Fruit fly (Drosophila melanogaster) whole organism, prepupa: ENCODE results near the gene CheB38a.

Experiments used
- Blimp-1 ChIP-seq: fragments of 200-800 bp; sonication (Bioruptor generic); optimal IDR thresholded peaks from 3 replicates; lab custom pipeline; 2017; ENCODE audit warnings: missing biosample characterization, missing genetic modification characterization, mild to moderate bottlenecking, moderate library complexity, missing genetic modification reagents
- CG10631 ChIP-seq: fragments of 200-800 bp; sonication (Bioruptor generic); optimal IDR thresholded peaks from 2 replicates; lab custom pipeline; 2016; ENCODE audit warnings: missing biosample characterization, missing genetic modification characterization
- CG10669 ChIP-seq: fragments of 200-800 bp; sonication (Bioruptor generic); optimal IDR thresholded peaks from 3 replicates; lab custom pipeline; 2018; ENCODE audit warnings: missing biosample characterization, mild to moderate bottlenecking, missing genetic modification characterization, moderate library complexity
- CG11294 ChIP-seq: fragments of 200-800 bp; sonication (Bioruptor generic); IDR thresholded peaks from 2 replicates; pipeline ENCODE4 v1.3.6; 2022; ENCODE audit warnings: missing biosample characterization, missing genetic modification characterization
- CG11762 ChIP-seq: fragments of 200-800 bp; sonication (Bioruptor generic); optimal IDR thresholded peaks from 3 replicates; lab custom pipeline; 2016; ENCODE audit warnings: missing biosample characterization, missing genetic modification characterization; ENCODE audit not compliant: insufficient read depth
- CG11902 ChIP-seq: fragments of 200-800 bp; sonication (Bioruptor generic); optimal IDR thresholded peaks from 3 replicates; lab custom pipeline; 2016; ENCODE audit warnings: missing biosample characterization, missing genetic modification characterization
- CG15336 ChIP-seq: fragments of 200-800 bp; sonication (Bioruptor generic); IDR thresholded peaks from 2 replicates; pipeline ENCODE4 v1.3.6; 2022; ENCODE audit warnings: missing biosample characterization, missing genetic modification characterization
- CG1621 ChIP-seq: fragments of 200-800 bp; sonication (Bioruptor generic); optimal IDR thresholded peaks from 3 replicates; lab custom pipeline; 2018; ENCODE audit warnings: missing biosample characterization, mild to moderate bottlenecking, missing genetic modification characterization
- CG16779 ChIP-seq: fragments of 200-800 bp; sonication (Bioruptor generic); optimal IDR thresholded peaks from 3 replicates; lab custom pipeline; 2017; ENCODE audit warnings: missing biosample characterization, mild to moderate bottlenecking, missing genetic modification characterization
- CG3032 ChIP-seq: fragments of 200-800 bp; optimal IDR thresholded peaks from 2 replicates; lab custom pipeline; 2019; ENCODE audit warnings: missing biosample characterization, mild to moderate bottlenecking, missing genetic modification characterization, moderate library complexity
- CG31627 ChIP-seq: fragments of 200-800 bp; sonication (Bioruptor generic); optimal IDR thresholded peaks from 3 replicates; lab custom pipeline; 2016; ENCODE audit warnings: missing biosample characterization, missing genetic modification characterization
- CG32006 ChIP-seq: fragments of 200-800 bp; sonication (Bioruptor generic); optimal IDR thresholded peaks from 3 replicates; lab custom pipeline; 2017; ENCODE audit warnings: missing biosample characterization, mild to moderate bottlenecking, missing genetic modification characterization
- CG34406 ChIP-seq: fragments of 200-800 bp; sonication (Bioruptor generic); optimal IDR thresholded peaks from 3 replicates; lab custom pipeline; 2016; ENCODE audit warnings: missing biosample characterization, missing genetic modification characterization
- CG3919 ChIP-seq: fragments of 200-800 bp; sonication (Bioruptor generic); optimal IDR thresholded peaks from 3 replicates; lab custom pipeline; 2016; ENCODE audit warnings: missing biosample characterization, missing genetic modification characterization
- CG4318 ChIP-seq: fragments of 200-800 bp; sonication (Bioruptor generic); optimal IDR thresholded peaks from 3 replicates; lab custom pipeline; 2017; ENCODE audit warnings: missing biosample characterization, mild to moderate bottlenecking, missing genetic modification characterization
- CG6792 ChIP-seq: fragments of 200-800 bp; sonication (Bioruptor generic); optimal IDR thresholded peaks from 3 replicates; lab custom pipeline; 2016; ENCODE audit warnings: missing biosample characterization, missing genetic modification characterization
- CG6854 ChIP-seq: fragments of 200-800 bp; sonication (Bioruptor generic); optimal IDR thresholded peaks from 2 replicates; lab custom pipeline; 2017; ENCODE audit warnings: missing biosample characterization, mild to moderate bottlenecking, missing genetic modification characterization
- CG7368 ChIP-seq: fragments of 200-800 bp; sonication (Bioruptor generic); optimal IDR thresholded peaks from 3 replicates; lab custom pipeline; 2016; ENCODE audit warnings: missing biosample characterization, missing genetic modification characterization
- CG8119 ChIP-seq: fragments of 200-800 bp; sonication (Bioruptor generic); IDR thresholded peaks from 3 replicates; pipeline ENCODE4 v1.3.6; 2022; ENCODE audit warnings: missing biosample characterization, missing genetic modification characterization
- CG8319 ChIP-seq: fragments of 200-800 bp; sonication (Bioruptor generic); optimal IDR thresholded peaks from 3 replicates; lab custom pipeline; 2016; ENCODE audit warnings: missing biosample characterization, missing genetic modification characterization
- CG8632 ChIP-seq: fragments of 200-800 bp; sonication (Bioruptor generic); optimal IDR thresholded peaks from 3 replicates; lab custom pipeline; 2016; ENCODE audit warnings: missing biosample characterization, missing genetic modification characterization
- CG9139 ChIP-seq: fragments of 200-800 bp; sonication (Bioruptor generic); optimal IDR thresholded peaks from 3 replicates; lab custom pipeline; 2017; ENCODE audit warnings: missing biosample characterization, mild to moderate bottlenecking, missing genetic modification characterization
- Eip75B ChIP-seq: fragments of 200-800 bp; sonication (Bioruptor generic); optimal IDR thresholded peaks from 3 replicates; lab custom pipeline; 2016; ENCODE audit warnings: missing biosample characterization, missing genetic modification characterization
- Eip78C ChIP-seq: fragments of 200-800 bp; sonication (Bioruptor generic); peaks from one replicate; lab custom pipeline; 2016; ENCODE audit warnings: missing biosample characterization, missing genetic modification characterization
- Ets96B ChIP-seq: fragments of 200-800 bp; optimal IDR thresholded peaks from 2 replicates; lab custom pipeline; 2019; ENCODE audit warnings: missing biosample characterization, mild to moderate bottlenecking, missing genetic modification characterization, moderate library complexity
- Gug ChIP-seq: fragments of 200-800 bp; sonication (Bioruptor generic); IDR thresholded peaks from 2 replicates; pipeline ENCODE4 v1.3.6; 2022; ENCODE audit warnings: missing biosample characterization, missing genetic modification characterization
- Hr38 ChIP-seq: sonication (Bioruptor generic); optimal IDR thresholded peaks from 2 replicates; lab custom pipeline; 2016; ENCODE audit warnings: missing biosample characterization, missing genetic modification characterization
- Hr39 ChIP-seq: fragments of 200-800 bp; sonication (Bioruptor generic); optimal IDR thresholded peaks from 2 replicates; lab custom pipeline; 2016; ENCODE audit warnings: missing biosample characterization, missing genetic modification characterization
- Hr4 ChIP-seq: fragments of 200-800 bp; sonication (Bioruptor generic); optimal IDR thresholded peaks from 3 replicates; lab custom pipeline; 2016; ENCODE audit warnings: missing biosample characterization, missing genetic modification characterization
- Lpt ChIP-seq: fragments of 200-800 bp; sonication (Bioruptor generic); optimal IDR thresholded peaks from 3 replicates; lab custom pipeline; 2016; ENCODE audit warnings: missing biosample characterization, missing genetic modification characterization
- Met ChIP-seq: fragments of 200-800 bp; sonication (Bioruptor generic); optimal IDR thresholded peaks from 3 replicates; lab custom pipeline; 2016; ENCODE audit warnings: missing biosample characterization, missing genetic modification characterization
- OdsH ChIP-seq: fragments of 200-800 bp; sonication (Bioruptor generic); optimal IDR thresholded peaks from 3 replicates; lab custom pipeline; 2016; ENCODE audit warnings: missing biosample characterization, missing genetic modification characterization
- Smox ChIP-seq: fragments of 200-800 bp; sonication (Bioruptor generic); optimal IDR thresholded peaks from 3 replicates; lab custom pipeline; 2016; ENCODE audit warnings: missing biosample characterization, missing genetic modification characterization
- Sox102F ChIP-seq: fragments of 200-800 bp; sonication (Bioruptor generic); optimal IDR thresholded peaks from 2 replicates; lab custom pipeline; 2016; ENCODE audit warnings: missing biosample characterization, mild to moderate bottlenecking, missing genetic modification characterization
- Sox14 ChIP-seq: fragments of 200-800 bp; sonication (Bioruptor generic); optimal IDR thresholded peaks from 3 replicates; lab custom pipeline; 2016; ENCODE audit warnings: missing biosample characterization, missing genetic modification characterization
- achi ChIP-seq: fragments of 200-800 bp; sonication (Bioruptor generic); optimal IDR thresholded peaks from 3 replicates; lab custom pipeline; 2016; ENCODE audit warnings: missing biosample characterization, missing genetic modification characterization
- acj6 ChIP-seq: fragments of 200-800 bp; sonication (Bioruptor generic); optimal IDR thresholded peaks from 3 replicates; lab custom pipeline; 2016; ENCODE audit warnings: missing biosample characterization, missing genetic modification characterization
- cyc ChIP-seq: fragments of 200-800 bp; sonication (Bioruptor generic); optimal IDR thresholded peaks from 3 replicates; lab custom pipeline; 2016; ENCODE audit warnings: missing biosample characterization, missing genetic modification characterization
- dac ChIP-seq: fragments of 200-800 bp; sonication (Bioruptor generic); optimal IDR thresholded peaks from 2 replicates; lab custom pipeline; 2017; ENCODE audit warnings: missing biosample characterization, mild to moderate bottlenecking, missing genetic modification characterization
- dsx ChIP-seq: fragments of 200-800 bp; optimal IDR thresholded peaks from 3 replicates; lab custom pipeline; 2019; ENCODE audit warnings: missing biosample characterization, mild to moderate bottlenecking, missing genetic modification characterization, moderate library complexity; ENCODE audit not compliant: poor library complexity, severe bottlenecking
- eg ChIP-seq: fragments of 200-800 bp; sonication (Bioruptor generic); IDR thresholded peaks from 3 replicates; pipeline ENCODE4 v1.3.6; 2022; ENCODE audit warnings: missing biosample characterization, missing genetic modification characterization
- esn ChIP-seq: fragments of 200-800 bp; sonication (Bioruptor generic); optimal IDR thresholded peaks from 2 replicates; lab custom pipeline; 2016; ENCODE audit warnings: missing biosample characterization, mild to moderate bottlenecking, missing genetic modification characterization, moderate library complexity
- fd59A ChIP-seq: fragments of 200-800 bp; sonication (Bioruptor generic); optimal IDR thresholded peaks from 2 replicates; lab custom pipeline; 2017; ENCODE audit warnings: missing biosample characterization, mild to moderate bottlenecking, missing genetic modification characterization, missing genetic modification reagents
- fd85E ChIP-seq: fragments of 200-800 bp; sonication (Bioruptor generic); optimal IDR thresholded peaks from 3 replicates; lab custom pipeline; 2016; ENCODE audit warnings: missing biosample characterization, missing genetic modification characterization
- lz ChIP-seq: fragments of 200-800 bp; sonication (Bioruptor generic); optimal IDR thresholded peaks from 3 replicates; lab custom pipeline; 2016; ENCODE audit warnings: missing biosample characterization, missing genetic modification characterization
- net ChIP-seq: fragments of 200-800 bp; sonication (Bioruptor generic); optimal IDR thresholded peaks from 3 replicates; lab custom pipeline; 2016; ENCODE audit warnings: missing biosample characterization, missing genetic modification characterization
- pdm3 ChIP-seq: fragments of 200-800 bp; sonication (Bioruptor generic); optimal IDR thresholded peaks from 3 replicates; lab custom pipeline; 2016; ENCODE audit warnings: missing biosample characterization, missing genetic modification characterization
- salr ChIP-seq, 2 experiments: fragments of 200-800 bp; sonication (Bioruptor generic); optimal IDR thresholded peaks; 3 replicates each; lab custom pipeline; 2016 to 2018; ENCODE audit warnings: missing biosample characterization in 2 of 2, missing genetic modification characterization in 2 of 2, mild to moderate bottlenecking in 1 of 2
- spab ChIP-seq: fragments of 200-800 bp; sonication (Bioruptor generic); optimal IDR thresholded peaks from 2 replicates; lab custom pipeline; 2017; ENCODE audit warnings: missing biosample characterization, mild to moderate bottlenecking, missing genetic modification characterization, missing genetic modification reagents
- ss ChIP-seq, 2 experiments: fragments of 200-800 bp; sonication (Bioruptor generic); optimal IDR thresholded peaks; 2 replicates in 1 of 2; 3 replicates in 1 of 2; lab custom pipeline; 2017 to 2018; ENCODE audit warnings: mild to moderate bottlenecking in 2 of 2, missing biosample characterization in 2 of 2, missing genetic modification characterization in 2 of 2, moderate library complexity in 1 of 2
- svp ChIP-seq: fragments of 200-800 bp; sonication (Bioruptor generic); peaks from one replicate; lab custom pipeline; 2016; ENCODE audit warnings: missing biosample characterization, missing genetic modification characterization
- topi ChIP-seq: fragments of 200-800 bp; sonication (Bioruptor generic); optimal IDR thresholded peaks from 3 replicates; lab custom pipeline; 2016; ENCODE audit warnings: missing biosample characterization, missing genetic modification characterization
- vri ChIP-seq: fragments of 200-800 bp; sonication (Bioruptor generic); optimal IDR thresholded peaks from 3 replicates; lab custom pipeline; 2016; ENCODE audit warnings: missing biosample characterization, mild to moderate bottlenecking, missing genetic modification characterization

CheB38a gene

DNA sequence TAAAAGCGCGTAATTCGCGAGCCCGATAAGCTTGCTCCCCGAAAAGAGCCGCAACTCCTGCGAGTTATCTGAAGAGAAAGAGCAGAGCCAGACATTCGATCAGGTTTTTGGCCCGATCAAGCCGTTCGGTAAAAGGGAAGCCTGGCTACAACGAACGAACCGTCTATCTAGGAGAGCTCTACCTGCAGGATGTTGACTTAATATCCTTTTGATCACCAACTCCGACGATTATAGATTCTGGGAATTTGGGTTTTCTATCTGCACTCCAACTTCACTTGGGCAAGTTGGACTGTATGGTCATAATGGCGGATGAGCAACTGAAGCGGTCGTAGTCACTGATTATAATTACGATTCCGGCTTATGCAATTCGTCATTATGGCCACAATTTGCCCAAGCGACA is 16.1 kb downstream of the CheB38a start:
- peak; percentile 78 for TF ChIP-seq CG8119 (GFP tag; lab: Robert Waterston, UW)
- peak; percentile 53 for TF ChIP-seq CG31627 (GFP tag; lab: Kevin White, UChicago)
- TF ChIP-seq Eip75B (GFP tag; lab: Kevin White, UChicago): peak; percentile 2
- TF ChIP-seq CG7368: peak; percentile 71
- TF ChIP-seq CG3032: peak; percentile 46
- TF ChIP-seq Gug: peak; percentile 81
- TF ChIP-seq CG9139 (GFP tag; lab: Kevin White, UChicago): peak; percentile 58
- peak; percentile 76 for TF ChIP-seq CG11902 (GFP tag; lab: Kevin White, UChicago)
- TF ChIP-seq Eip78C (GFP tag; lab: Kevin White, UChicago): peak; percentile 89
- TF ChIP-seq pdm3 (GFP tag; lab: Kevin White, UChicago): peak; percentile 67
- peak; percentile 37 for TF ChIP-seq CG1621
- peak; percentile 64 for TF ChIP-seq dsx (GFP tag; lab: Kevin White, UChicago)
- peak; percentile 30 for TF ChIP-seq CG8632 (GFP tag; lab: Kevin White, UChicago)
- peak; percentile 88 for TF ChIP-seq eg (GFP tag; lab: Robert Waterston, UW)
- no peak for TF ChIP-seq vri
- peak; percentile 91 for TF ChIP-seq svp (GFP tag; lab: Kevin White, UChicago)
- peak; percentile 79 for TF ChIP-seq CG3919
- peak; percentile 55 for TF ChIP-seq acj6 (GFP tag; lab: Kevin White, UChicago)
- peak; percentile 55 for TF ChIP-seq Sox102F
- peak; percentile 73 for TF ChIP-seq dac (GFP tag; lab: Kevin White, UChicago)
- TF ChIP-seq salr (GFP tag; optimal IDR thresholded peaks at IDR 0.05; lab: Kevin White, UChicago): no peak
- TF ChIP-seq spab (GFP tag; lab: Kevin White, UChicago): peak; percentile 37
- TF ChIP-seq CG15336 (GFP tag; lab: Robert Waterston, UW): peak; percentile 74
- peak; percentile 54 for TF ChIP-seq net
- peak; percentile 61 for TF ChIP-seq Met (GFP tag; lab: Kevin White, UChicago)
- peak; percentile 61 for TF ChIP-seq CG6792 (GFP tag; lab: Kevin White, UChicago)
- peak; percentile 53 for TF ChIP-seq lz (GFP tag; lab: Kevin White, UChicago)
- TF ChIP-seq topi: peak; percentile 77
- TF ChIP-seq fd85E: peak; percentile 20
- peak; percentile 63 for TF ChIP-seq achi
- peak; percentile 45 for TF ChIP-seq Lpt (GFP tag; lab: Kevin White, UChicago)
- peak; percentile 1 for TF ChIP-seq fd59A (GFP tag; lab: Kevin White, UChicago)
- no peak for TF ChIP-seq Hr38
- peak; percentile 57 for TF ChIP-seq CG8319
- TF ChIP-seq CG4318: peak; percentile 31
- peak; percentile 59 for TF ChIP-seq CG10669
- TF ChIP-seq CG11762 (GFP tag; lab: Kevin White, UChicago): peak; percentile 55
- TF ChIP-seq Hr39 (GFP tag; lab: Kevin White, UChicago): peak; percentile 53
- TF ChIP-seq CG11294: peak; percentile 61
- TF ChIP-seq CG10631 (GFP tag; lab: Kevin White, UChicago): peak; percentile 40
- TF ChIP-seq Smox (GFP tag; lab: Kevin White, UChicago): peak; percentile 12
- peak; percentile 61 for TF ChIP-seq esn
- no peak for TF ChIP-seq Blimp-1 (GFP tag; lab: Kevin White, UChicago)
- peak; percentile 53 to 75 for TF ChIP-seq ss (GFP tag; optimal IDR thresholded peaks at IDR 0.05; lab: Kevin White, UChicago)
- TF ChIP-seq Hr4: peak; percentile 75
- peak; percentile 78 for TF ChIP-seq Ets96B (tag; lab: Kevin White, UChicago)
- peak; percentile 83 for TF ChIP-seq cyc (GFP tag; lab: Kevin White, UChicago)
- TF ChIP-seq Sox14 (GFP tag; lab: Kevin White, UChicago): peak; percentile 49
- TF ChIP-seq CG32006 (GFP tag; lab: Kevin White, UChicago): peak; percentile 75
- TF ChIP-seq CG16779: no peak
- peak; percentile 27 for TF ChIP-seq CG34406 (GFP tag; lab: Kevin White, UChicago)
- peak; percentile 69 for TF ChIP-seq OdsH
- TF ChIP-seq CG6854 (GFP tag; lab: Kevin White, UChicago): no peak
